Fruit fly (Drosophila melanogaster) whole organism, embryonic: ENCODE measurements around the gene Cp18.
A peak's percentile ranks its signal among the peaks of the same experiment; 100 is the strongest.

ENCODE experiments used
- ATbp ChIP-seq: fragments of 200-800 bp; sonication (Bioruptor generic); optimal IDR thresholded peaks from 2 replicates; lab custom pipeline; 2017; ENCODE audit warnings: missing biosample characterization, mild to moderate bottlenecking, missing genetic modification characterization, missing genetic modification reagents
- Abd-B ChIP-seq: fragments of 200-800 bp; sonication (Bioruptor generic); optimal IDR thresholded peaks from 2 replicates; lab custom pipeline; 2018; ENCODE audit warnings: missing biosample characterization, mild to moderate bottlenecking, missing genetic modification characterization, moderate library complexity
- Atf6 ChIP-seq: fragments of 200-800 bp; sonication (Bioruptor generic); IDR thresholded peaks from 2 replicates; pipeline ENCODE4 v1.3.6; 2022; ENCODE audit warnings: missing biosample characterization, missing genetic modification characterization
- CG10979 ChIP-seq: fragments of 200-800 bp; sonication (Bioruptor generic); optimal IDR thresholded peaks from 2 replicates; lab custom pipeline; 2018; ENCODE audit warnings: missing biosample characterization, mild to moderate bottlenecking, missing genetic modification characterization, moderate library complexity
- CG11093 ChIP-seq: fragments of 200-800 bp; sonication (Bioruptor generic); IDR thresholded peaks from 3 replicates; pipeline ENCODE4 v1.3.6; 2022; ENCODE audit warnings: missing biosample characterization, missing genetic modification characterization
- CG11456 ChIP-seq: fragments of 200-800 bp; sonication (Bioruptor generic); IDR thresholded peaks from 3 replicates; pipeline ENCODE4 v1.3.6; 2022; ENCODE audit warnings: missing biosample characterization, missing genetic modification characterization
- CG11504 ChIP-seq: fragments of 200-800 bp; sonication (Bioruptor generic); optimal IDR thresholded peaks from 3 replicates; lab custom pipeline; 2019; ENCODE audit warnings: missing biosample characterization, mild to moderate bottlenecking, missing genetic modification characterization, moderate library complexity
- CG12299 ChIP-seq: fragments of 200-800 bp; sonication (Bioruptor generic); optimal IDR thresholded peaks from 2 replicates; lab custom pipeline; 2018; ENCODE audit warnings: missing biosample characterization, mild to moderate bottlenecking, missing genetic modification characterization
- CG12391 ChIP-seq: fragments of 200-800 bp; sonication (Bioruptor generic); optimal IDR thresholded peaks from 3 replicates; lab custom pipeline; 2018; ENCODE audit warnings: missing biosample characterization, mild to moderate bottlenecking, missing genetic modification characterization, moderate library complexity
- CG12744 ChIP-seq: fragments of 200-800 bp; sonication (Bioruptor generic); optimal IDR thresholded peaks from 2 replicates; lab custom pipeline; 2016; ENCODE audit warnings: missing biosample characterization, missing genetic modification characterization
- CG16779 ChIP-seq: fragments of 200-800 bp; sonication (Bioruptor generic); IDR thresholded peaks from 2 replicates; pipeline ENCODE4 v1.3.6; 2022; ENCODE audit warnings: missing biosample characterization, missing genetic modification characterization
- CG16863 ChIP-seq: fragments of 200-800 bp; sonication (Bioruptor generic); optimal IDR thresholded peaks from 3 replicates; lab custom pipeline; 2016; ENCODE audit warnings: missing biosample characterization, missing genetic modification characterization
- CG17359 ChIP-seq: fragments of 200-800 bp; sonication (Bioruptor generic); optimal IDR thresholded peaks from 3 replicates; lab custom pipeline; 2018; ENCODE audit warnings: missing biosample characterization, mild to moderate bottlenecking, missing genetic modification characterization, moderate library complexity
- CG18011 ChIP-seq: fragments of 200-800 bp; sonication (Bioruptor generic); optimal IDR thresholded peaks from 2 replicates; lab custom pipeline; 2017; ENCODE audit warnings: missing biosample characterization, missing genetic modification characterization, mild to moderate bottlenecking, moderate library complexity, missing genotype
- CG18262 ChIP-seq: fragments of 200-800 bp; optimal IDR thresholded peaks from 3 replicates; lab custom pipeline; 2019; ENCODE audit warnings: missing biosample characterization, mild to moderate bottlenecking, missing genetic modification characterization, moderate library complexity
- CG2202 ChIP-seq: fragments of 200-800 bp; sonication (Bioruptor generic); optimal IDR thresholded peaks from 2 replicates; lab custom pipeline; 2018; ENCODE audit warnings: missing biosample characterization, mild to moderate bottlenecking, missing genetic modification characterization
- CG32532 ChIP-seq: fragments of 200-800 bp; sonication (Bioruptor generic); IDR thresholded peaks from 2 replicates; pipeline ENCODE4 v1.3.6; 2022; ENCODE audit warnings: missing biosample characterization, missing genetic modification characterization
- CG6689 ChIP-seq: fragments of 200-800 bp; sonication (Bioruptor generic); IDR thresholded peaks from 2 replicates; pipeline ENCODE4 v1.3.6; 2022; ENCODE audit warnings: missing biosample characterization, missing genetic modification characterization
- CG6765 ChIP-seq: fragments of 200-800 bp; sonication (Bioruptor generic); optimal IDR thresholded peaks from 3 replicates; lab custom pipeline; 2017; ENCODE audit warnings: missing biosample characterization, mild to moderate bottlenecking, missing genetic modification characterization
- CG7556 ChIP-seq: fragments of 200-800 bp; sonication (Bioruptor generic); optimal IDR thresholded peaks from 2 replicates; lab custom pipeline; 2017; ENCODE audit warnings: missing biosample characterization, mild to moderate bottlenecking, missing genetic modification characterization
- CG9215 ChIP-seq: fragments of 200-800 bp; sonication (Bioruptor generic); IDR thresholded peaks from 2 replicates; pipeline ENCODE4 v1.3.6; 2022; ENCODE audit warnings: missing biosample characterization, missing genetic modification characterization
- CG9609 ChIP-seq: fragments of 200-800 bp; sonication (Bioruptor generic); optimal IDR thresholded peaks from 3 replicates; lab custom pipeline; 2016; ENCODE audit warnings: missing biosample characterization, missing genetic modification characterization
- CG9727 ChIP-seq: fragments of 200-800 bp; sonication (Bioruptor generic); optimal IDR thresholded peaks from 3 replicates; lab custom pipeline; 2017; ENCODE audit warnings: missing biosample characterization, mild to moderate bottlenecking, missing genetic modification characterization
- Chrac-16 ChIP-seq: fragments of 200-800 bp; sonication (Bioruptor generic); optimal IDR thresholded peaks from 3 replicates; lab custom pipeline; 2016; ENCODE audit warnings: missing biosample characterization, missing genetic modification characterization
- Dip2 ChIP-seq: fragments of 200-800 bp; sonication (Bioruptor generic); IDR thresholded peaks from 2 replicates; pipeline ENCODE4 v1.3.6; 2022; ENCODE audit warnings: missing biosample characterization, missing genetic modification characterization
- Fer1 ChIP-seq: fragments of 200-800 bp; sonication (Bioruptor generic); optimal IDR thresholded peaks from 2 replicates; lab custom pipeline; 2017; ENCODE audit warnings: missing biosample characterization, mild to moderate bottlenecking, missing genetic modification characterization
- Fer2 ChIP-seq: fragments of 200-800 bp; sonication (Bioruptor generic); optimal IDR thresholded peaks from 2 replicates; lab custom pipeline; 2018; ENCODE audit warnings: missing biosample characterization, mild to moderate bottlenecking, missing genetic modification characterization, moderate library complexity
- Hr3 ChIP-seq: fragments of 200-800 bp; sonication (Bioruptor generic); optimal IDR thresholded peaks from 3 replicates; lab custom pipeline; 2016; ENCODE audit warnings: missing biosample characterization, missing genetic modification characterization
- Mes4 ChIP-seq: fragments of 200-800 bp; sonication (Bioruptor generic); optimal IDR thresholded peaks from 2 replicates; lab custom pipeline; 2016; ENCODE audit warnings: missing biosample characterization, missing genetic modification characterization
- NFAT ChIP-seq: fragments of 200-800 bp; sonication (Bioruptor generic); IDR thresholded peaks from 2 replicates; pipeline ENCODE4 v1.3.6; 2022; ENCODE audit warnings: missing biosample characterization, missing genetic modification characterization
- NfI ChIP-seq: fragments of 200-800 bp; sonication (Bioruptor generic); optimal IDR thresholded peaks from 3 replicates; lab custom pipeline; 2018; ENCODE audit warnings: missing biosample characterization, mild to moderate bottlenecking, missing genetic modification characterization, moderate library complexity
- Poxn ChIP-seq: fragments of 200-800 bp; sonication (Bioruptor generic); IDR thresholded peaks from 2 replicates; pipeline ENCODE4 v1.3.6; 2022; ENCODE audit warnings: missing biosample characterization, missing genetic modification characterization
- Sry-δ ChIP-seq: fragments of 200-800 bp; sonication (Bioruptor generic); optimal IDR thresholded peaks from 2 replicates; lab custom pipeline; 2016; ENCODE audit warnings: missing biosample characterization, missing genetic modification characterization
- al ChIP-seq: fragments of 200-800 bp; sonication (Bioruptor generic); IDR thresholded peaks from 2 replicates; pipeline ENCODE4 v1.3.6; 2022; ENCODE audit warnings: missing biosample characterization, missing genetic modification characterization
- ash1 ChIP-seq: fragments of 200-800 bp; sonication (Bioruptor generic); optimal IDR thresholded peaks from 2 replicates; lab custom pipeline; 2018; ENCODE audit warnings: missing biosample characterization, mild to moderate bottlenecking, missing genetic modification characterization
- az2 ChIP-seq: fragments of 200-800 bp; sonication (Bioruptor generic); optimal IDR thresholded peaks from 3 replicates; lab custom pipeline; 2016; ENCODE audit warnings: missing biosample characterization, missing genetic modification characterization
- cg ChIP-seq: fragments of 200-800 bp; sonication (Bioruptor generic); optimal IDR thresholded peaks from 3 replicates; lab custom pipeline; 2019; ENCODE audit warnings: missing biosample characterization, mild to moderate bottlenecking, missing genetic modification characterization, moderate library complexity
- chn ChIP-seq: fragments of 200-800 bp; sonication (Bioruptor generic); optimal IDR thresholded peaks from 2 replicates; lab custom pipeline; 2016; ENCODE audit warnings: missing biosample characterization, missing genetic modification characterization
- ci ChIP-seq: fragments of 200-800 bp; sonication (Bioruptor generic); IDR thresholded peaks from 3 replicates; pipeline ENCODE4 v1.3.6; 2022; ENCODE audit warnings: missing biosample characterization, missing genetic modification characterization
- corto ChIP-seq: fragments of 200-800 bp; sonication (Bioruptor generic); optimal IDR thresholded peaks from 2 replicates; lab custom pipeline; 2016; ENCODE audit warnings: missing biosample characterization, mild to moderate bottlenecking, missing genetic modification characterization, moderate library complexity
- croc ChIP-seq: fragments of 200-800 bp; sonication (Bioruptor generic); conservative IDR thresholded peaks from 3 replicates; pipeline ENCODE4 v1.3.6; 2022; ENCODE audit warnings: missing biosample characterization, missing genetic modification characterization
- emc ChIP-seq: fragments of 200-800 bp; sonication (Bioruptor generic); optimal IDR thresholded peaks from 2 replicates; lab custom pipeline; 2016; ENCODE audit warnings: missing biosample characterization, missing genetic modification characterization
- en ChIP-seq: fragments of 200-800 bp; sonication (Bioruptor generic); optimal IDR thresholded peaks from 2 replicates; lab custom pipeline; 2016; ENCODE audit warnings: missing biosample characterization, missing genetic modification characterization
- grn ChIP-seq: fragments of 200-800 bp; sonication (Bioruptor generic); optimal IDR thresholded peaks from 3 replicates; lab custom pipeline; 2017; ENCODE audit warnings: missing biosample characterization, missing genetic modification characterization
- gsb-n ChIP-seq: fragments of 200-800 bp; sonication (Bioruptor generic); optimal IDR thresholded peaks from 3 replicates; lab custom pipeline; 2018; ENCODE audit warnings: missing biosample characterization, mild to moderate bottlenecking, missing genetic modification characterization
- lbe ChIP-seq: fragments of 200-800 bp; sonication (Bioruptor generic); optimal IDR thresholded peaks from 2 replicates; lab custom pipeline; 2016; ENCODE audit warnings: missing biosample characterization, mild to moderate bottlenecking, missing genetic modification characterization
- odd ChIP-seq: fragments of 200-800 bp; sonication (Bioruptor generic); optimal IDR thresholded peaks from 2 replicates; lab custom pipeline; 2017; ENCODE audit warnings: missing biosample characterization, mild to moderate bottlenecking, missing genetic modification characterization
- pb ChIP-seq: fragments of 200-800 bp; sonication (Bioruptor generic); optimal IDR thresholded peaks from 3 replicates; lab custom pipeline; 2016; ENCODE audit warnings: missing biosample characterization, missing genetic modification characterization
- sisA ChIP-seq: fragments of 200-800 bp; sonication (Bioruptor generic); IDR thresholded peaks from 2 replicates; pipeline ENCODE4 v1.3.6; 2022; ENCODE audit warnings: missing biosample characterization, missing genetic modification characterization
- so ChIP-seq: fragments of 200-800 bp; sonication (Bioruptor generic); IDR thresholded peaks from 3 replicates; pipeline ENCODE4 v1.3.6; 2022; ENCODE audit warnings: missing biosample characterization, missing genetic modification characterization
- sr ChIP-seq: fragments of 200-800 bp; sonication (Bioruptor generic); IDR thresholded peaks from 3 replicates; pipeline ENCODE4 v1.3.6; 2022; ENCODE audit warnings: missing biosample characterization, missing genetic modification characterization
- sug ChIP-seq: fragments of 200-800 bp; optimal IDR thresholded peaks from 2 replicates; lab custom pipeline; 2019; ENCODE audit warnings: missing biosample characterization, mild to moderate bottlenecking, missing genetic modification characterization, moderate library complexity

Gene Cp18

DNA sequence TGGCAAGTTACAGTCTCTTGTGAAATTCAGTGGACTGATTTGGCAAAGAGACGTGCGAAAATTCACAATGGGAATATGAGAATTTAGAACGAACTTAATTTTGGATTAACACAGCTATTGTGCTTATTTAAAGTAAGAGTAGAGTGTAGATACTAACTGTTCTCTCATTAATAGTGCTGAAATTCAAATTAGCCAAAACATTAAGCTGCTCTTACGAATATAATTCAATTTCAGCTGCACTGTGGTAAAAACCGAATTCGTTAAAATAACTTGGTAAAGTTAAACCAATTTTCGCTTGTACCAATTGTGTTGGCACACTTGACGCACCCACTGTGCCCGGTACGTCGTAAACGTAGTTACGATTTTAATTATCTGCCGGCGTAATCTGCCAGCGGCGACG lies 41.3 kb downstream of the Cp18 start (continued):
- TF ChIP-seq Chrac-16 (GFP tag; lab: Kevin White, UChicago) (peak; percentile 11), CG32532 (no peak; the same call in 1 of the 2 replicates), CG6689 (GFP tag; lab: Robert Waterston, UW) (no peak), al (GFP tag; lab: Robert Waterston, UW) (peak; percentile 17; the same call in 1 of the 2 replicates), cg (GFP tag; lab: Kevin White, UChicago) (no peak), az2 (GFP tag; lab: Kevin White, UChicago) (no peak), grn (GFP tag; lab: Kevin White, UChicago) (peak; percentile 12), NFAT (GFP tag; lab: Robert Waterston, UW) (no peak), lbe (no peak), CG6765 (GFP tag; lab: Kevin White, UChicago) (peak; percentile 42), Atf6 (GFP tag; lab: Robert Waterston, UW) (peak; percentile 55; the same call in 1 of the 2 replicates), CG12391 (tag; lab: Kevin White, UChicago) (peak; percentile 25), Fer1 (GFP tag; lab: Kevin White, UChicago) (peak; percentile 48), CG9215 (GFP tag; lab: Robert Waterston, UW) (peak; percentile 62), croc (GFP tag; lab: Robert Waterston, UW) (no peak), CG7556 (GFP tag; lab: Kevin White, UChicago) (peak; percentile 64), CG10979 (tag; lab: Kevin White, UChicago) (no peak), CG12744 (GFP tag; lab: Kevin White, UChicago) (peak; percentile 14), en (GFP tag; lab: Kevin White, UChicago) (peak; percentile 19), CG12299 (tag; lab: Kevin White, UChicago) (peak; percentile 4), ci (GFP tag; lab: Robert Waterston, UW) (no peak), sr (GFP tag; lab: Robert Waterston, UW) (no peak), ash1 (GFP tag; lab: Kevin White, UChicago) (no peak), CG18262 (peak; percentile 18), CG16779 (no peak), NfI (GFP tag; lab: Kevin White, UChicago) (peak; percentile 38), CG11504 (tag; lab: Kevin White, UChicago) (peak; percentile 64), CG2202 (tag; lab: Kevin White, UChicago) (no peak), pb (GFP tag; lab: Kevin White, UChicago) (no peak), Abd-B (GFP tag; lab: Kevin White, UChicago) (no peak), CG9727 (peak; percentile 57), Poxn (GFP tag; lab: Robert Waterston, UW) (0 out of 2 replicates have a peak, but pooled peaks have one; percentile 36), corto (GFP tag; lab: Kevin White, UChicago) (no peak), Fer2 (tag; lab: Kevin White, UChicago) (no peak), sug (tag; lab: Kevin White, UChicago) (no peak), CG11456 (GFP tag; lab: Robert Waterston, UW) (no peak)
- TF ChIP-seq, all 482 proteins: peak for 159

DNA sequence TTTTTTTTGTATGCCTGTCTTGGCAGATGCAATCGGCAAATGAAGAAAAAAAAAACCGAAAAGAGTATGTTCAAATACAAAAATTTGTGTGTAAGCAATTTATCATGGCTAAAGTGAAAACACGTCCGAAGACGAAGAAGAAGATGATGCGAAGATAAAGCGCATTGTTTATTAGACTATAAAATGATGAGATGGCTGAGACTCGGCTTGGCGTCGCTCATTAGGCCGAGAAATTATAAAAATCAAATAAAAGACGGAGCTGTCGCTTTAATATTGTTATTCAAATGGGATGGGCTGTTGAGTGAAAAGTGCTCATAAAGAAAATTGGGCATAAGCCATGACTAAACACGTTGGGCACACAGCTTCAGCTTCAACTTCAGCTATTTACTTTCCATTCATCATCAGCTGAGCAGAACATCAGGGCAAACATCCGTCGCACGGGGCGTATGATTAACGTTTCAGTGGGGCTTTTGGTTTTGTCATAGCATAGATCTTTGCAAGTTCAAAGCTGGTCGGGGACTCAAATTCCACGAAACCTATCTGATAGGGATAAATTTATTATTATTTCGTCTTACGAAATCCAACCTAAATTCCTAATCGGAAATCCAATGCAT lies 44.1 kb downstream of the Cp18 start:
- peak; percentile 1 for TF ChIP-seq odd
- no peak for TF ChIP-seq sisA (GFP tag; lab: Robert Waterston, UW)
- no peak for TF ChIP-seq pb (GFP tag; lab: Kevin White, UChicago)
- no peak for TF ChIP-seq CG18011
- TF ChIP-seq chn (GFP tag; lab: Kevin White, UChicago): no peak
- TF ChIP-seq ATbp: peak; percentile 51
- no peak for TF ChIP-seq emc (GFP tag; lab: Kevin White, UChicago)
- no peak for TF ChIP-seq CG9609
- TF ChIP-seq CG11093: no peak
- no peak for TF ChIP-seq Sry-δ (GFP tag; lab: Kevin White, UChicago)
- peak; percentile 5 for TF ChIP-seq CG17359 (tag; lab: Kevin White, UChicago)
- no peak for TF ChIP-seq Mes4 (GFP tag; lab: Kevin White, UChicago)
- 0 out of 3 replicates have a peak, but pooled peaks have one; percentile 24 for TF ChIP-seq so
- no peak for TF ChIP-seq CG16863 (GFP tag; lab: Kevin White, UChicago)
- peak; percentile 70 for TF ChIP-seq gsb-n
- no peak for TF ChIP-seq Dip2 (GFP tag; lab: Robert Waterston, UW)
- no peak for TF ChIP-seq Hr3
